Fruit fly (Drosophila melanogaster) whole organism, embryonic: ENCODE results near the gene Apoltp.

Experiments
- Ada2b ChIP-seq: fragments of 200-800 bp; sonication (Bioruptor generic); IDR thresholded peaks from 2 replicates; pipeline ENCODE4 v1.3.6; 2022; ENCODE audit warnings: missing biosample characterization, missing genetic modification characterization
- CG1024 ChIP-seq: fragments of 200-800 bp; sonication (Bioruptor generic); IDR thresholded peaks from 2 replicates; pipeline ENCODE4 v1.3.6; 2022; ENCODE audit warnings: missing biosample characterization, missing genetic modification characterization
- CG10267 ChIP-seq: fragments of 200-800 bp; sonication (Bioruptor generic); optimal IDR thresholded peaks from 2 replicates; lab custom pipeline; 2018; ENCODE audit warnings: missing biosample characterization, mild to moderate bottlenecking, missing genetic modification characterization, moderate library complexity
- CG11695 ChIP-seq: fragments of 200-800 bp; sonication (Bioruptor generic); IDR thresholded peaks from 3 replicates; pipeline ENCODE4 v1.3.6; 2022; ENCODE audit warnings: missing biosample characterization, missing genetic modification characterization
- CG13775 ChIP-seq: fragments of 200-800 bp; sonication (Bioruptor generic); optimal IDR thresholded peaks from 3 replicates; lab custom pipeline; 2017; ENCODE audit warnings: missing biosample characterization, mild to moderate bottlenecking, missing genetic modification characterization
- CG14441 ChIP-seq: fragments of 200-800 bp; sonication (Bioruptor generic); IDR thresholded peaks from 2 replicates; pipeline ENCODE4 v1.3.6; 2022; ENCODE audit warnings: missing biosample characterization, missing genetic modification characterization
- CG14667 ChIP-seq: fragments of 200-800 bp; sonication (Bioruptor generic); IDR thresholded peaks from 2 replicates; pipeline ENCODE4 v1.3.6; 2022; ENCODE audit warnings: missing biosample characterization, missing genetic modification characterization
- CG15011 ChIP-seq: fragments of 200-800 bp; sonication (Bioruptor generic); optimal IDR thresholded peaks from 3 replicates; lab custom pipeline; 2018; ENCODE audit warnings: missing biosample characterization, mild to moderate bottlenecking, missing genetic modification characterization
- CG15514 ChIP-seq: fragments of 200-800 bp; sonication (Bioruptor generic); optimal IDR thresholded peaks from 3 replicates; lab custom pipeline; 2017; ENCODE audit warnings: missing biosample characterization, missing genetic modification characterization, mild to moderate bottlenecking, moderate library complexity, missing genetic modification reagents
- CG17385 ChIP-seq: fragments of 200-800 bp; sonication (Bioruptor generic); optimal IDR thresholded peaks from 3 replicates; lab custom pipeline; 2018; ENCODE audit warnings: missing biosample characterization, mild to moderate bottlenecking, missing genetic modification characterization
- CG2202 ChIP-seq: fragments of 200-800 bp; sonication (Bioruptor generic); optimal IDR thresholded peaks from 2 replicates; lab custom pipeline; 2018; ENCODE audit warnings: missing biosample characterization, mild to moderate bottlenecking, missing genetic modification characterization
- CG3407 ChIP-seq: fragments of 200-800 bp; sonication (Bioruptor generic); optimal IDR thresholded peaks from 2 replicates; lab custom pipeline; 2018; ENCODE audit warnings: missing biosample characterization, mild to moderate bottlenecking, missing genetic modification characterization
- CG4820 ChIP-seq: fragments of 200-800 bp; sonication (Bioruptor generic); optimal IDR thresholded peaks from 3 replicates; lab custom pipeline; 2016; ENCODE audit warnings: missing biosample characterization, missing genetic modification characterization
- CG5953 ChIP-seq: fragments of 200-800 bp; sonication (Bioruptor generic); IDR thresholded peaks from 2 replicates; pipeline ENCODE4 v1.3.6; 2022; ENCODE audit warnings: missing biosample characterization, missing genetic modification characterization
- CG6689 ChIP-seq: fragments of 200-800 bp; sonication (Bioruptor generic); IDR thresholded peaks from 2 replicates; pipeline ENCODE4 v1.3.6; 2022; ENCODE audit warnings: missing biosample characterization, missing genetic modification characterization
- CG7556 ChIP-seq: fragments of 200-800 bp; sonication (Bioruptor generic); optimal IDR thresholded peaks from 2 replicates; lab custom pipeline; 2017; ENCODE audit warnings: missing biosample characterization, mild to moderate bottlenecking, missing genetic modification characterization
- CG7928 ChIP-seq: fragments of 200-800 bp; sonication (Bioruptor generic); optimal IDR thresholded peaks from 2 replicates; lab custom pipeline; 2017; ENCODE audit warnings: missing biosample characterization, mild to moderate bottlenecking, missing genetic modification characterization
- CG8089 ChIP-seq: fragments of 200-800 bp; sonication (Bioruptor generic); optimal IDR thresholded peaks from 3 replicates; lab custom pipeline; 2016; ENCODE audit warnings: missing biosample characterization, missing genetic modification characterization
- H15 ChIP-seq: fragments of 200-800 bp; sonication (Bioruptor generic); IDR thresholded peaks from 3 replicates; pipeline ENCODE4 v1.3.6; 2022; ENCODE audit warnings: missing biosample characterization, missing genetic modification characterization
- Hand ChIP-seq: fragments of 200-800 bp; sonication (Bioruptor generic); optimal IDR thresholded peaks from 2 replicates; lab custom pipeline; 2017; ENCODE audit warnings: mild to moderate bottlenecking, missing biosample characterization, missing genetic modification reagents, missing genetic modification characterization
- Hr3 ChIP-seq: fragments of 200-800 bp; sonication (Bioruptor generic); optimal IDR thresholded peaks from 3 replicates; lab custom pipeline; 2016; ENCODE audit warnings: missing biosample characterization, missing genetic modification characterization
- Hr39 ChIP-seq: fragments of >200 bp; optimal IDR thresholded peaks from 2 replicates; lab custom pipeline; 2017
- NFAT ChIP-seq: fragments of 200-800 bp; sonication (Bioruptor generic); IDR thresholded peaks from 2 replicates; pipeline ENCODE4 v1.3.6; 2022; ENCODE audit warnings: missing biosample characterization, missing genetic modification characterization
- Rfx ChIP-seq: fragments of 200-800 bp; sonication (Bioruptor generic); IDR thresholded peaks from 2 replicates; pipeline ENCODE4 v1.3.6; 2022; ENCODE audit warnings: missing biosample characterization, missing genetic modification characterization
- Rx ChIP-seq: fragments of 200-800 bp; sonication (Bioruptor generic); IDR thresholded peaks from 2 replicates; pipeline ENCODE4 v1.3.6; 2022; ENCODE audit warnings: missing biosample characterization, missing genetic modification characterization
- Scr ChIP-seq: fragments of 200-800 bp; sonication (Bioruptor generic); IDR thresholded peaks from 2 replicates; pipeline ENCODE4 v1.3.6; 2022; ENCODE audit warnings: missing biosample characterization, missing genetic modification characterization; ENCODE audit not compliant: partially characterized antibody
- Sox100B ChIP-seq: fragments of 200-800 bp; sonication (Bioruptor generic); optimal IDR thresholded peaks from 3 replicates; lab custom pipeline; 2018; ENCODE audit warnings: missing biosample characterization, mild to moderate bottlenecking, missing genetic modification characterization
- ap ChIP-seq: fragments of 200-800 bp; sonication (Bioruptor generic); IDR thresholded peaks from 2 replicates; pipeline ENCODE4 v1.3.6; 2022; ENCODE audit warnings: missing biosample characterization, missing genetic modification characterization
- bcd ChIP-seq: fragments of 200-800 bp; sonication (Bioruptor generic); optimal IDR thresholded peaks from 2 replicates; lab custom pipeline; 2017; ENCODE audit warnings: missing biosample characterization, mild to moderate bottlenecking, missing genetic modification characterization
- bsh ChIP-seq, 2 experiments: fragments of 200-800 bp; sonication (Bioruptor generic); optimal IDR thresholded peaks; 2 replicates each; lab custom pipeline; 2017 to 2018; ENCODE audit warnings: mild to moderate bottlenecking in 2 of 2, missing biosample characterization in 2 of 2, missing genetic modification characterization in 2 of 2, moderate library complexity in 1 of 2
- chm ChIP-seq: fragments of 200-800 bp; sonication (Bioruptor generic); IDR thresholded peaks from 2 replicates; pipeline ENCODE4 v1.3.6; 2022; ENCODE audit warnings: missing biosample characterization, missing genetic modification characterization
- da ChIP-seq: fragments of 200-800 bp; sonication (Bioruptor generic); optimal IDR thresholded peaks from 2 replicates; lab custom pipeline; 2016; ENCODE audit warnings: missing biosample characterization, missing genetic modification characterization
- dimm ChIP-seq: fragments of 200-800 bp; sonication (Bioruptor generic); IDR thresholded peaks from 2 replicates; pipeline ENCODE4 v1.3.6; 2022; ENCODE audit warnings: missing biosample characterization, missing genetic modification characterization
- dpn ChIP-seq, 2 experiments: fragments of 200-800 bp; sonication (Bioruptor generic); optimal IDR thresholded peaks; 3 replicates each; lab custom pipeline; 2016; ENCODE audit warnings: missing biosample characterization in 2 of 2, missing genetic modification characterization in 2 of 2
- ems ChIP-seq: fragments of 200-800 bp; sonication (Bioruptor generic); optimal IDR thresholded peaks from 3 replicates; lab custom pipeline; 2016; ENCODE audit warnings: missing biosample characterization, missing genetic modification characterization
- grn ChIP-seq: fragments of 200-800 bp; sonication (Bioruptor generic); optimal IDR thresholded peaks from 3 replicates; lab custom pipeline; 2017; ENCODE audit warnings: missing biosample characterization, missing genetic modification characterization
- hkb ChIP-seq, 2 experiments: fragments of 200-800 bp in 1 of 2; fragments of >200 bp in 1 of 2; sonication (Bioruptor generic) in 1 of 2; IDR thresholded peaks in 1 of 2; optimal IDR thresholded peaks in 1 of 2; 2 replicates each; pipeline versions ENCODE4 v1.3.6 to Lab custom; 2017 to 2022; ENCODE audit warnings: missing biosample characterization in 1 of 2, missing genetic modification characterization in 1 of 2
- inv ChIP-seq: fragments of 200-800 bp; sonication (Bioruptor generic); IDR thresholded peaks from 2 replicates; pipeline ENCODE4 v1.3.6; 2022; ENCODE audit warnings: missing biosample characterization, missing genetic modification characterization; ENCODE audit not compliant: partially characterized antibody
- jing ChIP-seq: fragments of 200-800 bp; sonication (Bioruptor generic); optimal IDR thresholded peaks from 2 replicates; lab custom pipeline; 2018; ENCODE audit warnings: missing biosample characterization, mild to moderate bottlenecking, missing genetic modification characterization
- jumu ChIP-seq: fragments of 200-800 bp; sonication (Bioruptor generic); optimal IDR thresholded peaks from 3 replicates; lab custom pipeline; 2016; ENCODE audit warnings: missing biosample characterization, missing genetic modification characterization
- lbe ChIP-seq: fragments of 200-800 bp; sonication (Bioruptor generic); optimal IDR thresholded peaks from 2 replicates; lab custom pipeline; 2016; ENCODE audit warnings: missing biosample characterization, mild to moderate bottlenecking, missing genetic modification characterization
- lmd ChIP-seq: fragments of 200-800 bp; sonication (Bioruptor generic); IDR thresholded peaks from 2 replicates; pipeline ENCODE4 v1.3.6; 2022; ENCODE audit warnings: missing biosample characterization, missing genetic modification characterization
- org-1 ChIP-seq: fragments of 200-800 bp; sonication (Bioruptor generic); optimal IDR thresholded peaks from 2 replicates; lab custom pipeline; 2017; ENCODE audit warnings: missing biosample characterization, missing genetic modification characterization
- otp ChIP-seq: fragments of 200-800 bp; sonication (Bioruptor generic); IDR thresholded peaks from 3 replicates; pipeline ENCODE4, ENCODE4 v1.3.6; 2022; ENCODE audit warnings: missing biosample characterization, missing genetic modification characterization
- phol ChIP-seq: fragments of 200-800 bp; sonication (Bioruptor generic); optimal IDR thresholded peaks from 3 replicates; lab custom pipeline; 2018; ENCODE audit warnings: missing biosample characterization, mild to moderate bottlenecking, missing genetic modification characterization, moderate library complexity
- row ChIP-seq: fragments of 200-800 bp; sonication (Bioruptor generic); IDR thresholded peaks from 3 replicates; pipeline ENCODE4 v1.3.6; 2022; ENCODE audit warnings: missing biosample characterization, missing genetic modification characterization
- shn ChIP-seq: fragments of 200-800 bp; sonication (Bioruptor generic); optimal IDR thresholded peaks from 3 replicates; lab custom pipeline; 2016; ENCODE audit warnings: missing biosample characterization, missing genetic modification characterization
- slbo ChIP-seq: fragments of 200-800 bp; sonication (Bioruptor generic); IDR thresholded peaks from 2 replicates; pipeline ENCODE4 v1.3.6; 2022; ENCODE audit warnings: missing biosample characterization, missing genetic modification characterization
- tgo ChIP-seq: fragments of 200-800 bp; sonication (Bioruptor generic); IDR thresholded peaks from 3 replicates; pipeline ENCODE4 v1.3.6; 2022; ENCODE audit warnings: missing biosample characterization, missing genetic modification characterization
- toy ChIP-seq: fragments of 200-800 bp; sonication (Bioruptor generic); IDR thresholded peaks from 2 replicates; pipeline ENCODE4 v1.3.6; 2022; ENCODE audit warnings: missing biosample characterization, missing genetic modification characterization
- z ChIP-seq: fragments of 200-800 bp; sonication (Bioruptor generic); IDR thresholded peaks from 3 replicates; pipeline ENCODE4 v1.3.6; 2022; ENCODE audit warnings: missing biosample characterization, missing genetic modification characterization

Gene Apoltp

dm6 chr2L:9598390-9598789, 35.6 kb upstream of the Apoltp start (continued):
- TF ChIP-seq CG17385 (GFP tag; lab: Kevin White, UChicago) (peak; percentile 36), Hand (GFP tag; lab: Kevin White, UChicago) (no peak), phol (tag; lab: Kevin White, UChicago) (peak; percentile 76), grn (GFP tag; lab: Kevin White, UChicago) (no peak), tgo (GFP tag; lab: Robert Waterston, UW) (peak; percentile 74), CG15011 (GFP tag; lab: Kevin White, UChicago) (no peak), ap (peak; percentile 43), shn (GFP tag; lab: Kevin White, UChicago) (no peak), chm (GFP tag; lab: Robert Waterston, UW) (peak; percentile 84), CG11695 (peak; percentile 58; the same call in 2 of the 3 replicates), CG2202 (tag; lab: Kevin White, UChicago) (peak; percentile 73), CG8089 (no peak), jumu (no peak), Rx (peak; percentile 77), CG15514 (GFP tag; lab: Kevin White, UChicago) (no peak), CG5953 (GFP tag; lab: Robert Waterston, UW) (peak; percentile 65), Hr39 (no peak), Scr (GFP tag; lab: Robert Waterston, UW) (no peak), CG14667 (GFP tag; lab: Robert Waterston, UW) (peak; percentile 80), inv (no peak), dpn (GFP tag; optimal IDR thresholded peaks at IDR 0.05; lab: Kevin White, UChicago) (peak in 1 of 2 experiments; percentile 34), lmd (peak; percentile 82), CG13775 (GFP tag; lab: Kevin White, UChicago) (peak; percentile 59), CG10267 (tag; lab: Kevin White, UChicago) (peak; percentile 77), CG6689 (GFP tag; lab: Robert Waterston, UW) (peak; percentile 77), da (GFP tag; lab: Kevin White, UChicago) (no peak), CG7928 (GFP tag; lab: Kevin White, UChicago) (no peak), NFAT (no peak), otp (GFP tag; lab: Robert Waterston, UW) (peak; percentile 88), CG7556 (GFP tag; lab: Kevin White, UChicago) (peak; percentile 70), CG14441 (peak; percentile 53; the same call in 1 of the 2 replicates), bcd (peak; percentile 53), row (peak; percentile 82), bsh (GFP tag; optimal IDR thresholded peaks at IDR 0.05; lab: Kevin White, UChicago) (peak in 1 of 2 experiments; percentile 76), lbe (GFP tag; lab: Kevin White, UChicago) (no peak), slbo (GFP tag; lab: Robert Waterston, UW) (peak; percentile 44; the same call in 1 of the 2 replicates), Ada2b (GFP tag; lab: Robert Waterston, UW) (peak; percentile 36; the same call in 1 of the 2 replicates), H15 (GFP tag; lab: Robert Waterston, UW) (peak; percentile 59; the same call in 1 of the 3 replicates), Hr3 (GFP tag; lab: Kevin White, UChicago) (peak; percentile 55), dimm (GFP tag; lab: Robert Waterston, UW) (peak; percentile 44; the same call in 1 of the 2 replicates), Sox100B (GFP tag; lab: Kevin White, UChicago) (peak; percentile 49), Rfx (GFP tag; lab: Robert Waterston, UW) (peak; percentile 37; the same call in 1 of the 2 replicates), z (peak; percentile 51; the same call in 1 of the 3 replicates), toy (GFP tag; lab: Robert Waterston, UW) (no peak), CG3407 (GFP tag; lab: Kevin White, UChicago) (peak; percentile 57), CG4820 (GFP tag; lab: Kevin White, UChicago) (peak; percentile 71), org-1 (GFP tag; lab: Kevin White, UChicago) (peak; percentile 62), jing (GFP tag; lab: Kevin White, UChicago) (peak; percentile 40), CG1024 (peak; percentile 51; the same call in 1 of the 2 replicates), ems (peak; percentile 2), hkb (optimal IDR thresholded peaks at IDR 0.05; lab: Kevin White, UChicago) (no peak), hkb (GFP tag; IDR thresholded peaks at IDR 0.05; lab: Robert Waterston, UW) (peak; percentile 67)
